Fruit fly (Drosophila melanogaster): ENCODE data around the gene CG42780.

The CG42780 gene

DNA sequence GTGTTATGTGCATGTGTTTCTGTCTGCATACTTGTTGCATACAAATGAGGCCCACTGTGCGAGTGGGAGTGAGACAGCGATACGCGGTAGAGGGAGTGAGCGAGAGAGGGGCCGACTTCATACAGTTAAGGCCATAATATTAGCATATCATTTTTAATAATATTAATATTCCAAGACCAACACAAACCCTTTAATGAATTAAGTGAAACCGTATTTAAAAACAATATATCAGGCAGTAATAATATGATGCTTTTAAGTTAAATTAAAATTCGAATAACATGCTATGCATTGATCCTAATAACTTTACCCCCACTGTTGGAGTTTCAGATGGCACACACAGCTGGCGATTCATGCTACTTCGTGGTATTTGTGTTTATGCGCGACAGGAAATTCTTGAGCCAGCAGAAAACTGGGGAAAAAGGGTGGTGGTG is 7.2 kb downstream of the CG42780 start (continued):
- peak; percentile 94 for TF ChIP-seq sd (tag; optimal IDR thresholded peaks at IDR 0.05)
- TF ChIP-seq CG13894 (tag; optimal IDR thresholded peaks at IDR 0.05) = peak; percentile 86
- peak; percentile 87 for TF ChIP-seq CG13123 (GFP tag; optimal IDR thresholded peaks at IDR 0.05)
- peak; percentile 82 for TF ChIP-seq CG11560 (tag; IDR thresholded peaks at IDR 0.05)
- TF ChIP-seq Ravus (GFP tag; IDR thresholded peaks at IDR 0.05) = peak; percentile 79
- peak; percentile 61 for TF ChIP-seq Elba2 (GFP tag; optimal IDR thresholded peaks at IDR 0.05)
- peak; percentile 94 for TF ChIP-seq CG17385 (GFP tag; optimal IDR thresholded peaks at IDR 0.05)
- TF ChIP-seq Sin3A (optimal IDR thresholded peaks at IDR 0.05) = no peak
- peak; percentile 95 for TF ChIP-seq Med (GFP tag)
- TF ChIP-seq tio (GFP tag; optimal IDR thresholded peaks at IDR 0.05) = peak; percentile 88
- peak; percentile 97 for TF ChIP-seq ara (GFP tag; IDR thresholded peaks at IDR 0.05)
- no peak for TF ChIP-seq Trl (optimal IDR thresholded peaks at IDR 0.05)
- TF ChIP-seq Trl (GFP tag; optimal IDR thresholded peaks at IDR 0.05) = peak; percentile 74
- TF ChIP-seq CG34376 (GFP tag; optimal IDR thresholded peaks at IDR 0.05) = peak; percentile 68
- TF ChIP-seq CG4424 (GFP tag; optimal IDR thresholded peaks at IDR 0.05) = peak; percentile 96
- TF ChIP-seq CHES-1-like (GFP tag; optimal IDR thresholded peaks at IDR 0.05) = peak; percentile 38
- peak; percentile 83 for TF ChIP-seq CG17612 (GFP tag; IDR thresholded peaks at IDR 0.05)
- peak; percentile 90 for TF ChIP-seq CG3847 (GFP tag; IDR thresholded peaks at IDR 0.05)
- TF ChIP-seq CG9817 (tag; optimal IDR thresholded peaks at IDR 0.05) = peak; percentile 92
- TF ChIP-seq Pdp1 (GFP tag; optimal IDR thresholded peaks at IDR 0.05) = peak; percentile 85 to 88
- TF ChIP-seq org-1 (GFP tag; optimal IDR thresholded peaks at IDR 0.05) = peak; percentile 94
- peak; percentile 91 for TF ChIP-seq CG4328 (GFP tag; optimal IDR thresholded peaks at IDR 0.05)
- TF ChIP-seq trem (tag; optimal IDR thresholded peaks at IDR 0.05) = peak; percentile 96
- peak; percentile 75 for TF ChIP-seq CG18011 (GFP tag; optimal IDR thresholded peaks at IDR 0.05)
- TF ChIP-seq YL-1 (GFP tag; optimal IDR thresholded peaks at IDR 0.05) = peak; percentile 89
- TF ChIP-seq pnt (GFP tag; optimal IDR thresholded peaks at IDR 0.05) = peak; percentile 73
- TF ChIP-seq Dbx (GFP tag; IDR thresholded peaks at IDR 0.05) = peak; percentile 88
- peak; percentile 33 for TF ChIP-seq p53 (GFP tag; optimal IDR thresholded peaks at IDR 0.05)
- TF ChIP-seq CG4854 (GFP tag; optimal IDR thresholded peaks at IDR 0.05) = peak; percentile 79
- peak; percentile 84 for TF ChIP-seq CG30020 (tag; optimal IDR thresholded peaks at IDR 0.05)
- peak; percentile 75 for TF ChIP-seq psq (GFP tag; optimal IDR thresholded peaks at IDR 0.05)
- peak; percentile 43 for TF ChIP-seq Hmx (GFP tag; optimal IDR thresholded peaks at IDR 0.05)
- TF ChIP-seq CG18764 (GFP tag; optimal IDR thresholded peaks at IDR 0.05) = peak; percentile 91
- no peak for TF ChIP-seq Hr39 (optimal IDR thresholded peaks at IDR 0.05)
- no peak for TF ChIP-seq h (optimal IDR thresholded peaks at IDR 0.05)
- TF ChIP-seq Hr51 (GFP tag; optimal IDR thresholded peaks at IDR 0.05) = peak; percentile 82 to 98
- no peak for TF ChIP-seq hth (optimal IDR thresholded peaks at IDR 0.05)
- TF ChIP-seq twi (tag; optimal IDR thresholded peaks at IDR 0.05) = peak; percentile 96
- peak; percentile 93 for TF ChIP-seq Max (GFP tag; optimal IDR thresholded peaks at IDR 0.05)
- TF ChIP-seq tup (GFP tag; optimal IDR thresholded peaks at IDR 0.05) = peak; percentile 72
- TF ChIP-seq Usf (GFP tag; optimal IDR thresholded peaks at IDR 0.05) = peak; percentile 90
- TF ChIP-seq CG7556 (GFP tag; optimal IDR thresholded peaks at IDR 0.05) = peak; percentile 97
- TF ChIP-seq CG6813 (GFP tag; optimal IDR thresholded peaks at IDR 0.05) = peak; percentile 97
- peak; percentile 92 for TF ChIP-seq danr (GFP tag; IDR thresholded peaks at IDR 0.05)
- peak; percentile 97 for TF ChIP-seq CG11504 (tag; optimal IDR thresholded peaks at IDR 0.05)
- TF ChIP-seq hb (GFP tag; IDR thresholded peaks at IDR 0.05; ENCODE audit: partially characterized antibody) = no peak
- TF ChIP-seq dmrt99B (tag; optimal IDR thresholded peaks at IDR 0.05) = peak; percentile 98
- TF ChIP-seq tgo (GFP tag; IDR thresholded peaks at IDR 0.05) = peak; percentile 95
- TF ChIP-seq CG9727 (GFP tag; optimal IDR thresholded peaks at IDR 0.05) = peak; percentile 98
- TF ChIP-seq Opbp (GFP tag; IDR thresholded peaks at IDR 0.05; ENCODE audit: partially characterized antibody) = no peak
- TF ChIP-seq bcd (GFP tag; optimal IDR thresholded peaks at IDR 0.05) = peak; percentile 95
- TF ChIP-seq CG4404 (GFP tag; IDR thresholded peaks at IDR 0.05) = peak; percentile 91
